Fruit fly (Drosophila melanogaster) whole organism, wandering third instar larva: ENCODE measurements around the gene CG15365.

Experiments
- Abd-B ChIP-seq: fragments of >200 bp; optimal IDR thresholded peaks from 2 replicates; lab custom pipeline; 2017; ENCODE audit warnings: missing biosample characterization, missing genetic modification characterization
- CG32264 ChIP-seq: fragments of 200-800 bp; sonication (Bioruptor generic); optimal IDR thresholded peaks from 2 replicates; lab custom pipeline; 2016; ENCODE audit warnings: missing biosample characterization, missing genetic modification characterization
- CG9705 ChIP-seq: fragments of 200-800 bp; sonication (Bioruptor generic); optimal IDR thresholded peaks from 2 replicates; lab custom pipeline; 2018; ENCODE audit warnings: missing biosample characterization, mild to moderate bottlenecking, missing genetic modification characterization
- CrebA ChIP-seq: fragments of 200-800 bp; sonication (Bioruptor generic); optimal IDR thresholded peaks from 2 replicates; lab custom pipeline; 2016; ENCODE audit warnings: missing biosample characterization, mild to moderate bottlenecking, missing genetic modification characterization, borderline replicate concordance
- Dfd ChIP-seq: fragments of >200 bp; optimal IDR thresholded peaks from 2 replicates; lab custom pipeline; 2017; ENCODE audit warnings: missing biosample characterization, missing genetic modification characterization
- Dif ChIP-seq: fragments of 200-275, 200-300 bp; sonication (Bioruptor generic); optimal IDR thresholded peaks from 2 replicates; lab custom pipeline; 2018; ENCODE audit warnings: missing biosample characterization, missing genetic modification characterization; ENCODE audit not compliant: partially characterized antibody
- GATAd ChIP-seq: sonication (Bioruptor generic); optimal IDR thresholded peaks from 2 replicates; lab custom pipeline; 2016; ENCODE audit warnings: missing biosample characterization, missing genetic modification characterization
- HLH106 ChIP-seq: fragments of 200-800 bp; optimal IDR thresholded peaks from 3 replicates; lab custom pipeline; 2019; ENCODE audit warnings: missing biosample characterization, mild to moderate bottlenecking, missing genetic modification characterization, moderate library complexity
- Hnf4 ChIP-seq: fragments of 200-800 bp; sonication (Bioruptor generic); optimal IDR thresholded peaks from 2 replicates; lab custom pipeline; 2016; ENCODE audit warnings: missing biosample characterization, mild to moderate bottlenecking, missing genetic modification characterization
- Hr78 ChIP-seq: fragments of >200 bp; optimal IDR thresholded peaks from 2 replicates; lab custom pipeline; 2017; ENCODE audit warnings: missing biosample characterization, missing genetic modification characterization
- Hr83 ChIP-seq: fragments of 200-300 bp; sonication (Bioruptor generic); optimal IDR thresholded peaks from 2 replicates; lab custom pipeline; 2016; ENCODE audit warnings: missing biosample characterization, mild to moderate bottlenecking, missing genetic modification characterization, moderate library complexity; ENCODE audit not compliant: poor library complexity, severe bottlenecking
- Jra ChIP-seq: sonication (Bioruptor generic); optimal IDR thresholded peaks from 2 replicates; lab custom pipeline; 2016; ENCODE audit warnings: missing biosample characterization, missing genetic modification characterization
- Mio ChIP-seq: sonication (Bioruptor generic); optimal IDR thresholded peaks from 2 replicates; lab custom pipeline; 2016; ENCODE audit warnings: missing biosample characterization, missing genetic modification characterization
- Myc ChIP-seq: fragments of >200 bp; optimal IDR thresholded peaks from 2 replicates; lab custom pipeline; 2017
- N ChIP-seq: fragments of >200 bp; optimal IDR thresholded peaks from 2 replicates; lab custom pipeline; 2018; ENCODE audit warnings: missing biosample characterization, missing external identifiers, missing genetic modification characterization
- OdsH ChIP-seq: fragments of 200-800 bp; sonication (Bioruptor generic); optimal IDR thresholded peaks from 2 replicates; lab custom pipeline; 2016; ENCODE audit warnings: missing biosample characterization, mild to moderate bottlenecking, missing genetic modification characterization
- Rel ChIP-seq, 2 experiments: fragments of 200-800 bp; sonication (Bioruptor generic) in 1 of 2; optimal IDR thresholded peaks; 2 replicates in 1 of 2; 3 replicates in 1 of 2; lab custom pipeline; 2016 to 2019; ENCODE audit warnings: mild to moderate bottlenecking in 2 of 2, missing biosample characterization in 2 of 2, missing genetic modification characterization in 2 of 2, moderate library complexity in 1 of 2
- Sp1 ChIP-seq: fragments of 200-800 bp; sonication (Bioruptor generic); optimal IDR thresholded peaks from 3 replicates; lab custom pipeline; 2019; ENCODE audit warnings: missing biosample characterization, mild to moderate bottlenecking, missing genetic modification characterization, moderate library complexity
- Vsx2 ChIP-seq: fragments of 200-300, 225-300 bp; sonication (Bioruptor generic); optimal IDR thresholded peaks from 2 replicates; lab custom pipeline; 2018; ENCODE audit warnings: missing biosample characterization, missing genetic modification characterization; ENCODE audit not compliant: partially characterized antibody
- br ChIP-seq: fragments of 200-800 bp; sonication (Bioruptor generic); optimal IDR thresholded peaks from 2 replicates; lab custom pipeline; 2016; ENCODE audit warnings: missing biosample characterization, missing genetic modification characterization
- brk ChIP-seq: fragments of 200-800 bp; sonication (Bioruptor generic); optimal IDR thresholded peaks from 2 replicates; lab custom pipeline; 2016; ENCODE audit warnings: missing biosample characterization, mild to moderate bottlenecking, missing genetic modification characterization
- dl ChIP-seq, 2 experiments: fragments of 175-275, 200-275 bp in 1 of 2; fragments of 200-275 bp in 1 of 2; sonication (Bioruptor generic); optimal IDR thresholded peaks; lab custom pipeline; 2018; ENCODE audit warnings: mild to moderate bottlenecking in 2 of 2, missing biosample characterization in 2 of 2, missing genetic modification characterization in 2 of 2, moderate library complexity in 2 of 2; ENCODE audit not compliant: partially characterized antibody in 2 of 2, insufficient read depth in 1 of 2
- dmrt93B ChIP-seq: fragments of 200-800 bp; sonication (Bioruptor generic); optimal IDR thresholded peaks from 2 replicates; lab custom pipeline; 2018; ENCODE audit warnings: missing biosample characterization, mild to moderate bottlenecking, missing genetic modification characterization
- dsf ChIP-seq: sonication (Bioruptor generic); optimal IDR thresholded peaks from 2 replicates; lab custom pipeline; 2016; ENCODE audit warnings: missing biosample characterization, missing genetic modification characterization, borderline replicate concordance
- ey ChIP-seq: fragments of 200-800 bp; sonication (Bioruptor generic); optimal IDR thresholded peaks from 2 replicates; lab custom pipeline; 2016; ENCODE audit warnings: missing biosample characterization, missing genetic modification characterization
- foxo ChIP-seq, 2 experiments: fragments of 200-800 bp; sonication (Bioruptor generic); optimal IDR thresholded peaks; 2 replicates in 1 of 2; 3 replicates in 1 of 2; lab custom pipeline; 2016 to 2017; ENCODE audit warnings: missing biosample characterization in 2 of 2, missing genetic modification characterization in 2 of 2
- fru ChIP-seq: fragments of 200-800 bp; sonication (Bioruptor generic); optimal IDR thresholded peaks from 3 replicates; lab custom pipeline; 2016; ENCODE audit warnings: missing biosample characterization, mild to moderate bottlenecking, missing genetic modification characterization
- h ChIP-seq: fragments of 200-800 bp; sonication (Bioruptor generic); optimal IDR thresholded peaks from 3 replicates; lab custom pipeline; 2016; ENCODE audit warnings: missing biosample characterization, mild to moderate bottlenecking, missing genetic modification characterization
- jim ChIP-seq: fragments of 175-275, 200-325 bp; sonication (Bioruptor generic); optimal IDR thresholded peaks from 2 replicates; lab custom pipeline; 2016; ENCODE audit warnings: missing biosample characterization, mild to moderate bottlenecking, missing genetic modification characterization
- lola ChIP-seq: fragments of >200 bp; optimal IDR thresholded peaks from 2 replicates; lab custom pipeline; 2017; ENCODE audit warnings: missing biosample characterization, missing genetic modification characterization
- pan ChIP-seq: fragments of >200 bp; optimal IDR thresholded peaks from 2 replicates; lab custom pipeline; 2017
- psq ChIP-seq: fragments of 200-800 bp; sonication (Bioruptor generic); optimal IDR thresholded peaks from 3 replicates; lab custom pipeline; 2017; ENCODE audit warnings: missing biosample characterization, mild to moderate bottlenecking, missing genetic modification characterization, moderate library complexity
- rgr ChIP-seq: fragments of 200-800 bp; sonication (Bioruptor generic); optimal IDR thresholded peaks from 3 replicates; lab custom pipeline; 2016; ENCODE audit warnings: missing biosample characterization, mild to moderate bottlenecking, missing genetic modification characterization
- sage ChIP-seq: fragments of 200-800 bp; sonication (Bioruptor generic); optimal IDR thresholded peaks from 2 replicates; lab custom pipeline; 2016; ENCODE audit warnings: missing biosample characterization, mild to moderate bottlenecking, missing genetic modification characterization
- sv ChIP-seq: fragments of 200-800 bp; sonication (Bioruptor generic); optimal IDR thresholded peaks from 3 replicates; lab custom pipeline; 2016; ENCODE audit warnings: missing biosample characterization, missing genetic modification characterization
- tai ChIP-seq: sonication (Bioruptor generic); optimal IDR thresholded peaks from 2 replicates; lab custom pipeline; 2016; ENCODE audit warnings: missing biosample characterization, missing genetic modification characterization
- usp ChIP-seq: fragments of >200 bp; optimal IDR thresholded peaks from 2 replicates; lab custom pipeline; 2017; ENCODE audit warnings: missing biosample characterization, missing genetic modification characterization
- woc ChIP-seq: sonication (Bioruptor generic); optimal IDR thresholded peaks from 2 replicates; lab custom pipeline; 2016; ENCODE audit warnings: missing biosample characterization, mild to moderate bottlenecking, missing genetic modification characterization

The CG15365 gene

dm6 chrX:9075641-9076324 is 8.0 kb upstream of the CG15365 start:
- TF ChIP-seq lola (GFP tag; lab: Kevin White, UChicago) (no peak), pan (lab: Kevin White, UChicago) (no peak), GATAd (GFP tag; lab: Kevin White, UChicago) (no peak), CG32264 (GFP tag; lab: Kevin White, UChicago) (no peak), OdsH (GFP tag; lab: Kevin White, UChicago) (no peak), h (peak; percentile 49), Vsx2 (GFP tag; lab: Kevin White, UChicago) (no peak), Sp1 (GFP tag; lab: Kevin White, UChicago) (peak; percentile 35), CG9705 (GFP tag; lab: Kevin White, UChicago) (no peak), Dif (GFP tag; lab: Kevin White, UChicago) (no peak), rgr (peak; percentile 34), Mio (GFP tag; lab: Kevin White, UChicago) (no peak), ey (GFP tag; lab: Kevin White, UChicago) (peak; percentile 58), HLH106 (tag; lab: Kevin White, UChicago) (peak; percentile 29), brk (GFP tag; lab: Kevin White, UChicago) (no peak), Dfd (GFP tag; lab: Kevin White, UChicago) (no peak), woc (peak; percentile 27), fru (peak; percentile 59), usp (GFP tag; lab: Kevin White, UChicago) (no peak), foxo (GFP tag; optimal IDR thresholded peaks at IDR 0.05; lab: Kevin White, UChicago) (peak in 1 of 2 experiments; percentile 30), tai (GFP tag; lab: Kevin White, UChicago) (no peak), sage (GFP tag; lab: Kevin White, UChicago) (no peak), Myc (lab: Kevin White, UChicago) (no peak), jim (no peak), dmrt93B (GFP tag; lab: Kevin White, UChicago) (peak; percentile 25), sv (GFP tag; lab: Kevin White, UChicago) (no peak), Jra (GFP tag; lab: Kevin White, UChicago) (no peak), br (peak; percentile 35), Hr78 (GFP tag; lab: Kevin White, UChicago) (no peak), dl (GFP tag; optimal IDR thresholded peaks at IDR 0.05; lab: Kevin White, UChicago; ENCODE audit: insufficient read depth in 1 of 2, partially characterized antibody in 2 of 2) (no peak), dsf (no peak), Hnf4 (GFP tag; lab: Kevin White, UChicago) (peak; percentile 11), N (GFP tag; lab: Kevin White, UChicago) (no peak), CrebA (no peak), Rel (GFP tag; optimal IDR thresholded peaks at IDR 0.05; lab: Kevin White, UChicago) (no peak), Rel (tag; optimal IDR thresholded peaks at IDR 0.05; lab: Kevin White, UChicago) (no peak), Abd-B (GFP tag; lab: Kevin White, UChicago) (no peak), Hr83 (GFP tag; lab: Kevin White, UChicago) (no peak), psq (GFP tag; lab: Kevin White, UChicago) (peak; percentile 6)

dm6 chrX:9074040-9074439 is 6.3 kb upstream of the CG15365 start:
- TF ChIP-seq sv (GFP tag; lab: Kevin White, UChicago) (no peak), CG32264 (GFP tag; lab: Kevin White, UChicago) (no peak), lola (GFP tag; lab: Kevin White, UChicago) (no peak)

- TF ChIP-seq GATAd (GFP tag; lab: Kevin White, UChicago) = no peak
- no peak for TF ChIP-seq Dif (GFP tag; lab: Kevin White, UChicago)
- no peak for TF ChIP-seq usp (GFP tag; lab: Kevin White, UChicago)
- no peak for TF ChIP-seq woc
- no peak for TF ChIP-seq h
- no peak for TF ChIP-seq dmrt93B (GFP tag; lab: Kevin White, UChicago)
- no peak for TF ChIP-seq psq (GFP tag; lab: Kevin White, UChicago)
- TF ChIP-seq Rel (GFP tag; optimal IDR thresholded peaks at IDR 0.05; lab: Kevin White, UChicago) = no peak
- no peak for TF ChIP-seq Rel (tag; optimal IDR thresholded peaks at IDR 0.05; lab: Kevin White, UChicago)
- no peak for TF ChIP-seq ey (GFP tag; lab: Kevin White, UChicago)
- no peak for TF ChIP-seq foxo (GFP tag; optimal IDR thresholded peaks at IDR 0.05; lab: Kevin White, UChicago)
- no peak for TF ChIP-seq pan (lab: Kevin White, UChicago)
- TF ChIP-seq tai (GFP tag; lab: Kevin White, UChicago) = no peak
- TF ChIP-seq CG9705 (GFP tag; lab: Kevin White, UChicago) = no peak
- no peak for TF ChIP-seq Hnf4 (GFP tag; lab: Kevin White, UChicago)
- no peak for TF ChIP-seq Vsx2 (GFP tag; lab: Kevin White, UChicago)
- TF ChIP-seq Myc (lab: Kevin White, UChicago) = no peak
- no peak for TF ChIP-seq Abd-B (GFP tag; lab: Kevin White, UChicago)
- TF ChIP-seq N (GFP tag; lab: Kevin White, UChicago) = no peak
Observed at dm6 chrX:9071308-9071707, 3.5 kb upstream of the CG15365 start, which contains the start of gene CG10970. Gene CG10970 (minus strand): TSS chrX:9071408.
